Fruit fly (Drosophila melanogaster) whole organism, embryonic: ENCODE data around the gene Epp.

Source experiments
- BtbVII ChIP-seq: fragments of 200-800 bp; sonication (Bioruptor generic); optimal IDR thresholded peaks from 3 replicates; lab custom pipeline; 2017; ENCODE audit warnings: missing biosample characterization, mild to moderate bottlenecking, missing genetic modification characterization
- CG11560 ChIP-seq: fragments of 200-800 bp; sonication (Bioruptor generic); IDR thresholded peaks from 3 replicates; pipeline ENCODE4 v1.3.6; 2022; ENCODE audit warnings: missing biosample characterization, missing genetic modification characterization
- CG12236 ChIP-seq: fragments of 200-800 bp; sonication (Bioruptor generic); optimal IDR thresholded peaks from 2 replicates; lab custom pipeline; 2016; ENCODE audit warnings: missing biosample characterization, missing genetic modification characterization
- CG12299 ChIP-seq: fragments of 200-800 bp; sonication (Bioruptor generic); optimal IDR thresholded peaks from 2 replicates; lab custom pipeline; 2018; ENCODE audit warnings: missing biosample characterization, mild to moderate bottlenecking, missing genetic modification characterization
- CG12769 ChIP-seq: fragments of 200-800 bp; sonication (Bioruptor generic); optimal IDR thresholded peaks from 2 replicates; lab custom pipeline; 2019; ENCODE audit warnings: missing biosample characterization, mild to moderate bottlenecking, missing genetic modification characterization, moderate library complexity
- CG14965 ChIP-seq: fragments of 200-800 bp; sonication (Bioruptor generic); optimal IDR thresholded peaks from 2 replicates; lab custom pipeline; 2016; ENCODE audit warnings: missing biosample characterization, missing genetic modification characterization, borderline replicate concordance
- CG15073 ChIP-seq: fragments of 200-800 bp; sonication (Bioruptor generic); optimal IDR thresholded peaks from 2 replicates; lab custom pipeline; 2016; ENCODE audit warnings: missing biosample characterization, missing genetic modification characterization
- CG17385 ChIP-seq: fragments of 200-800 bp; sonication (Bioruptor generic); optimal IDR thresholded peaks from 3 replicates; lab custom pipeline; 2018; ENCODE audit warnings: missing biosample characterization, mild to moderate bottlenecking, missing genetic modification characterization
- CG2199 ChIP-seq: fragments of 200-800 bp; sonication (Bioruptor generic); IDR thresholded peaks from 3 replicates; pipeline ENCODE4 v1.3.6; 2022; ENCODE audit warnings: missing biosample characterization, missing genetic modification characterization
- CG32767 ChIP-seq: fragments of 200-800 bp; sonication (Bioruptor generic); IDR thresholded peaks from 2 replicates; pipeline ENCODE4 v1.3.6; 2022; ENCODE audit warnings: missing biosample characterization, missing genetic modification characterization
- CG3281 ChIP-seq: fragments of 200-800 bp; sonication (Bioruptor generic); optimal IDR thresholded peaks from 3 replicates; lab custom pipeline; 2017; ENCODE audit warnings: missing biosample characterization, mild to moderate bottlenecking, missing genetic modification characterization
- CG4360 ChIP-seq: fragments of 200-800 bp; sonication (Bioruptor generic); IDR thresholded peaks from 2 replicates; pipeline ENCODE4 v1.3.6; 2022; ENCODE audit warnings: missing biosample characterization, missing genetic modification characterization
- CG4617 ChIP-seq: fragments of 200-800 bp; sonication (Bioruptor generic); optimal IDR thresholded peaks from 3 replicates; lab custom pipeline; 2016; ENCODE audit warnings: missing biosample characterization, missing genetic modification characterization, borderline replicate concordance
- CG6175 ChIP-seq: fragments of 200-800 bp; sonication (Bioruptor generic); IDR thresholded peaks from 3 replicates; pipeline ENCODE4 v1.3.6; 2022; ENCODE audit warnings: missing biosample characterization, missing genetic modification characterization
- CG7357 ChIP-seq: fragments of 200-800 bp; sonication (Bioruptor generic); IDR thresholded peaks from 3 replicates; pipeline ENCODE4 v1.3.6; 2022; ENCODE audit warnings: missing biosample characterization, missing genetic modification characterization
- CG8359 ChIP-seq: fragments of 200-800 bp; sonication (Bioruptor generic); optimal IDR thresholded peaks from 2 replicates; lab custom pipeline; 2017; ENCODE audit warnings: missing biosample characterization, mild to moderate bottlenecking, missing genetic modification characterization, borderline replicate concordance
- CG8478 ChIP-seq: fragments of >200 bp; optimal IDR thresholded peaks from 2 replicates; lab custom pipeline; 2018
- D19B ChIP-seq: fragments of 200-800 bp; sonication (Bioruptor generic); optimal IDR thresholded peaks from 2 replicates; lab custom pipeline; 2017; ENCODE audit warnings: missing biosample characterization, mild to moderate bottlenecking, missing genetic modification characterization
- Deaf1 ChIP-seq: fragments of 200-800 bp; optimal IDR thresholded peaks from 3 replicates; lab custom pipeline; 2019; ENCODE audit warnings: missing biosample characterization, mild to moderate bottlenecking, missing genetic modification characterization, moderate library complexity
- Dref ChIP-seq: fragments of 200-800 bp; sonication (Bioruptor generic); IDR thresholded peaks from 2 replicates; pipeline ENCODE4 v1.3.6; 2022; ENCODE audit warnings: missing biosample characterization, missing genetic modification characterization
- ERR ChIP-seq: fragments of 200-800 bp; sonication (Bioruptor generic); optimal IDR thresholded peaks from 2 replicates; lab custom pipeline; 2016; ENCODE audit warnings: missing biosample characterization, missing genetic modification characterization
- Fer1 ChIP-seq: fragments of 200-800 bp; sonication (Bioruptor generic); optimal IDR thresholded peaks from 2 replicates; lab custom pipeline; 2017; ENCODE audit warnings: missing biosample characterization, mild to moderate bottlenecking, missing genetic modification characterization
- Lhr ChIP-seq: fragments of 200-800 bp; sonication (Bioruptor generic); optimal IDR thresholded peaks from 3 replicates; lab custom pipeline; 2017; ENCODE audit warnings: mild to moderate bottlenecking, missing biosample characterization, missing genetic modification reagents, missing genetic modification characterization
- Lpt ChIP-seq: fragments of >200 bp; optimal IDR thresholded peaks from 2 replicates; lab custom pipeline; 2018; ENCODE audit warnings: missing biosample characterization, missing genetic modification characterization
- MTF-1 ChIP-seq: fragments of 200-800 bp; sonication (Bioruptor generic); optimal IDR thresholded peaks from 2 replicates; lab custom pipeline; 2018; ENCODE audit warnings: missing biosample characterization, mild to moderate bottlenecking, missing genetic modification characterization, borderline replicate concordance
- Sox102F ChIP-seq: fragments of 200-800 bp; sonication (Bioruptor generic); optimal IDR thresholded peaks from 2 replicates; lab custom pipeline; 2018; ENCODE audit warnings: missing biosample characterization, mild to moderate bottlenecking, missing genetic modification characterization, moderate library complexity
- Spps ChIP-seq: fragments of 200-800 bp; sonication (Bioruptor generic); optimal IDR thresholded peaks from 2 replicates; lab custom pipeline; 2018; ENCODE audit warnings: missing biosample characterization, mild to moderate bottlenecking, missing genetic modification characterization
- Ssrp ChIP-seq: fragments of 200-800 bp; sonication (Bioruptor generic); optimal IDR thresholded peaks from 2 replicates; lab custom pipeline; 2018; ENCODE audit warnings: missing biosample characterization, mild to moderate bottlenecking, missing genetic modification characterization, moderate library complexity
- ara ChIP-seq: fragments of 200-800 bp; sonication (Bioruptor generic); IDR thresholded peaks from 2 replicates; pipeline ENCODE4 v1.3.6; 2022; ENCODE audit warnings: missing biosample characterization, missing genetic modification characterization
- bab2 ChIP-seq: fragments of 200-800 bp; sonication (Bioruptor generic); optimal IDR thresholded peaks from 2 replicates; lab custom pipeline; 2016; ENCODE audit warnings: missing biosample characterization, missing genetic modification characterization
- disco-r ChIP-seq: fragments of 200-800 bp; sonication (Bioruptor generic); optimal IDR thresholded peaks from 2 replicates; lab custom pipeline; 2016; ENCODE audit warnings: missing biosample characterization, missing genetic modification characterization
- emc ChIP-seq: fragments of 200-800 bp; sonication (Bioruptor generic); optimal IDR thresholded peaks from 2 replicates; lab custom pipeline; 2016; ENCODE audit warnings: missing biosample characterization, missing genetic modification characterization
- ewg ChIP-seq: fragments of 200-800 bp; sonication (Bioruptor generic); optimal IDR thresholded peaks from 3 replicates; lab custom pipeline; 2017; ENCODE audit warnings: mild to moderate bottlenecking, missing biosample characterization, missing genetic modification reagents, missing genetic modification characterization
- fd102C ChIP-seq: fragments of 200-800 bp; sonication (Bioruptor generic); optimal IDR thresholded peaks from 2 replicates; lab custom pipeline; 2018; ENCODE audit warnings: missing biosample characterization, mild to moderate bottlenecking, missing genetic modification characterization, moderate library complexity
- gem ChIP-seq: fragments of 200-800 bp; sonication (Bioruptor generic); optimal IDR thresholded peaks from 2 replicates; lab custom pipeline; 2019; ENCODE audit warnings: missing biosample characterization, mild to moderate bottlenecking, missing genetic modification characterization, moderate library complexity
- gro ChIP-seq: fragments of 200-800 bp; sonication (Bioruptor generic); optimal IDR thresholded peaks from 2 replicates; lab custom pipeline; 2016; ENCODE audit warnings: missing biosample characterization, missing genetic modification characterization
- gsb-n ChIP-seq: fragments of 200-800 bp; sonication (Bioruptor generic); optimal IDR thresholded peaks from 3 replicates; lab custom pipeline; 2018; ENCODE audit warnings: missing biosample characterization, mild to moderate bottlenecking, missing genetic modification characterization
- ham ChIP-seq: fragments of 200-800 bp; sonication (Bioruptor generic); IDR thresholded peaks from 2 replicates; pipeline ENCODE4 v1.3.6; 2022; ENCODE audit warnings: missing biosample characterization, missing genetic modification characterization
- ken ChIP-seq: fragments of 200-800 bp; sonication (Bioruptor generic); IDR thresholded peaks from 3 replicates; pipeline ENCODE4 v1.3.6; 2022; ENCODE audit warnings: missing biosample characterization, missing genetic modification characterization
- otp ChIP-seq: fragments of 200-800 bp; sonication (Bioruptor generic); IDR thresholded peaks from 3 replicates; pipeline ENCODE4, ENCODE4 v1.3.6; 2022; ENCODE audit warnings: missing biosample characterization, missing genetic modification characterization
- pho ChIP-seq: fragments of 200-800 bp; sonication (Bioruptor generic); optimal IDR thresholded peaks from 2 replicates; lab custom pipeline; 2016; ENCODE audit warnings: missing biosample characterization, missing genetic modification characterization
- pita ChIP-seq: fragments of 200-800 bp; sonication (Bioruptor generic); optimal IDR thresholded peaks from 2 replicates; lab custom pipeline; 2017; ENCODE audit warnings: missing biosample characterization, mild to moderate bottlenecking, missing genetic modification characterization
- pros ChIP-seq: fragments of 200-800 bp; sonication (Bioruptor generic); optimal IDR thresholded peaks from 3 replicates; lab custom pipeline; 2019; ENCODE audit warnings: missing biosample characterization, mild to moderate bottlenecking, missing genetic modification characterization, moderate library complexity
- scrt ChIP-seq: fragments of 200-800 bp; sonication (Bioruptor generic); optimal IDR thresholded peaks from 2 replicates; lab custom pipeline; 2018; ENCODE audit warnings: missing biosample characterization, mild to moderate bottlenecking, missing genetic modification characterization, moderate library complexity
- sens ChIP-seq: fragments of 200-800 bp; sonication (Bioruptor generic); peaks from one replicate; lab custom pipeline; 2016; ENCODE audit warnings: missing biosample characterization, missing genetic modification characterization
- slbo ChIP-seq: fragments of 200-800 bp; sonication (Bioruptor generic); IDR thresholded peaks from 2 replicates; pipeline ENCODE4 v1.3.6; 2022; ENCODE audit warnings: missing biosample characterization, missing genetic modification characterization
- sob ChIP-seq: fragments of 200-800 bp; sonication (Bioruptor generic); IDR thresholded peaks from 2 replicates; pipeline ENCODE4 v1.3.6; 2022; ENCODE audit warnings: missing biosample characterization, missing genetic modification characterization
- sr ChIP-seq: fragments of 200-800 bp; sonication (Bioruptor generic); IDR thresholded peaks from 3 replicates; pipeline ENCODE4 v1.3.6; 2022; ENCODE audit warnings: missing biosample characterization, missing genetic modification characterization
- tap ChIP-seq: fragments of 200-800 bp; optimal IDR thresholded peaks from 3 replicates; lab custom pipeline; 2019; ENCODE audit warnings: missing biosample characterization, mild to moderate bottlenecking, missing genetic modification characterization, moderate library complexity
- tin ChIP-seq: fragments of 200-800 bp; sonication (Bioruptor generic); optimal IDR thresholded peaks from 3 replicates; lab custom pipeline; 2016; ENCODE audit warnings: missing biosample characterization, missing genetic modification characterization

Gene Epp

DNA sequence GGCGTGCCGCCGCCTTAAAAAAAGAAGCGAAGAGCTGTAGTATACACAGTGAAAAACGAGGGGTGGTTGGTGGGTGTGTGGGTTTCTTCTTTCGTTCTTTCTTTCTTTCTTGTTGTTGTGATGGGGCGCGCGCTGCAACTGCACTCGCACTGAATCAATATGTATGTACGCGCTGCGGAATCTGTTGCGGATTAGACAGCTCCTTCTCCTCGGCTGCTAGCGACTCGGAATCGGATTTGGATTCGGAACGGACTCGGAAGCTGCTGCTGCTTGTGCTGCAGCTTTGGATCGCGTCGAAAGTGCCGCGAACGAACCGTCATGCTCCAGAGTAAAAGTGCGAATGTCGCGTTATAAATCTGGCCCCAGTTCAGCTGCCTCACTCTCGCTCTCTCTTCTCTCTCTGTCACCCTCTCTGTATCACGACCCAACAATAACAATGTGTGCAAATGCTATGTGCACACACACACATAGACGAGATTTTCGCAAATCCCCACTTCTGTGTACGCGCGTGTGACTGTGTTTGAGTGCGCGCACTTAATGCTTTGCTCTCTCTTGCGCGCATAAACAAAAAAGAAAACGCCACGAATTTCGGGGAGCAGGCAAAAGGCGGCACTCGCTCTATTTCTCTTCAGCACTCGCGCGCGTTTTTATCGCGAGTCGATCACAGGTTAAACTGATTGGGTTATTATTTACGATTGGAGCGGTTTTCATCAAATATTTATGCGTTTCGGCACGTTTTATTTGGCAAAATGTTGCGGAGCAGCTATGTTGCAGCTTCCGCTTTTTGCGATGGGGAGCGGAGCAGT is 38.5 kb upstream of the Epp start (continued):
- peak; percentile 2 for TF ChIP-seq BtbVII (GFP tag; lab: Kevin White, UChicago)
- 0 out of 2 replicates have a peak, but pooled peaks have one; percentile 32 for TF ChIP-seq CG32767 (GFP tag; lab: Robert Waterston, UW)
- TF ChIP-seq Dref (GFP tag; lab: Robert Waterston, UW): no peak; the same call in 1 of the 2 replicates
- TF ChIP-seq CG3281 (GFP tag; lab: Kevin White, UChicago): peak; percentile 6
- no peak for TF ChIP-seq tap (tag; lab: Kevin White, UChicago)
- no peak for TF ChIP-seq tin (GFP tag; lab: Kevin White, UChicago)
- TF ChIP-seq ara (GFP tag; lab: Robert Waterston, UW): no peak
- no peak for TF ChIP-seq CG11560 (tag; lab: Robert Waterston, UW)
- TF ChIP-seq ERR (GFP tag; lab: Kevin White, UChicago): no peak
- no peak for TF ChIP-seq emc (GFP tag; lab: Kevin White, UChicago)
- no peak for TF ChIP-seq Ssrp (tag; lab: Kevin White, UChicago)
- 0 out of 3 replicates have a peak, but pooled peaks have one; percentile 24 for TF ChIP-seq CG6175 (GFP tag; lab: Robert Waterston, UW)
- no peak for TF ChIP-seq scrt (GFP tag; lab: Kevin White, UChicago)
- TF ChIP-seq disco-r (GFP tag; lab: Kevin White, UChicago): no peak
- peak; percentile 7 for TF ChIP-seq gem (tag; lab: Kevin White, UChicago)
- no peak for TF ChIP-seq Lhr
- TF ChIP-seq fd102C (GFP tag; lab: Kevin White, UChicago): no peak
- no peak for TF ChIP-seq CG8359 (GFP tag; lab: Kevin White, UChicago)
- TF ChIP-seq ewg (GFP tag; lab: Kevin White, UChicago): peak; percentile 69
- TF ChIP-seq CG17385 (GFP tag; lab: Kevin White, UChicago): peak; percentile 44
- TF ChIP-seq CG12299 (tag; lab: Kevin White, UChicago): peak; percentile 26
- no peak for TF ChIP-seq Sox102F (GFP tag; lab: Kevin White, UChicago)
- no peak for TF ChIP-seq CG2199 (GFP tag; lab: Robert Waterston, UW)
- TF ChIP-seq bab2 (GFP tag; lab: Kevin White, UChicago): peak; percentile 0
- no peak for TF ChIP-seq sr (GFP tag; lab: Robert Waterston, UW)
- TF ChIP-seq Deaf1 (tag; lab: Kevin White, UChicago): peak; percentile 90
- peak; percentile 67 for TF ChIP-seq CG4360
- no peak for TF ChIP-seq CG8478
- TF ChIP-seq gsb-n: peak; percentile 14
- peak; percentile 56 for TF ChIP-seq sens (GFP tag; lab: Kevin White, UChicago)
- no peak for TF ChIP-seq CG14965
- no peak for TF ChIP-seq CG12769 (tag; lab: Kevin White, UChicago)
- no peak for TF ChIP-seq CG15073 (GFP tag; lab: Kevin White, UChicago)
- peak; percentile 3 for TF ChIP-seq Spps (tag; lab: Kevin White, UChicago)
- TF ChIP-seq Fer1 (GFP tag; lab: Kevin White, UChicago): peak; percentile 36
- no peak for TF ChIP-seq CG7357
- no peak for TF ChIP-seq D19B (GFP tag; lab: Kevin White, UChicago)
- peak; percentile 8; the same call in 1 of the 2 replicates for TF ChIP-seq slbo (GFP tag; lab: Robert Waterston, UW)
- peak; percentile 41; the same call in 1 of the 2 replicates for TF ChIP-seq sob
- TF ChIP-seq Lpt (GFP tag; lab: Kevin White, UChicago): no peak
- TF ChIP-seq gro: no peak
- no peak for TF ChIP-seq CG12236
- peak; percentile 9 for TF ChIP-seq MTF-1 (GFP tag; lab: Kevin White, UChicago)
- 0 out of 3 replicates have a peak, but pooled peaks have one; percentile 7 for TF ChIP-seq ken (GFP tag; lab: Robert Waterston, UW)
- TF ChIP-seq pho (GFP tag; lab: Kevin White, UChicago): no peak
- no peak for TF ChIP-seq pros (GFP tag; lab: Kevin White, UChicago)
- no peak for TF ChIP-seq otp (GFP tag; lab: Robert Waterston, UW)
- TF ChIP-seq ham: no peak
- TF ChIP-seq CG4617: peak; percentile 46
- TF ChIP-seq pita (GFP tag; lab: Kevin White, UChicago): no peak
